Worm (Caenorhabditis elegans) whole organism, mixed stage, embryonic: ENCODE data around the gene pyk-2.

Source experiments
- lsy-2 ChIP-seq: fragments of 150-350 bp; optimal IDR thresholded peaks from 2 replicates; lab custom pipeline; 2014; ENCODE audit warnings: missing biosample characterization, missing genetic modification characterization
- pha-4 ChIP-seq: fragments of 150-350 bp; optimal IDR thresholded peaks from 2 replicates; lab custom pipeline; 2018; ENCODE audit warnings: missing biosample characterization, missing genetic modification reagents, missing genetic modification characterization
- sptf-1 ChIP-seq: sonication (generic microtip); optimal IDR thresholded peaks from 2 replicates; lab custom pipeline; 2017; ENCODE audit warnings: mild to moderate bottlenecking, missing genetic modification characterization, moderate library complexity, missing compliant biosample characterization
- tbx-8 ChIP-seq: fragments of 200-800 bp; sonication (Bioruptor generic); optimal IDR thresholded peaks from 2 replicates; lab custom pipeline; 2018; ENCODE audit warnings: mild to moderate bottlenecking, missing genetic modification characterization, moderate library complexity, missing compliant biosample characterization
- unc-39 ChIP-seq: fragments of 150-350 bp; optimal IDR thresholded peaks from 2 replicates; lab custom pipeline; 2014; ENCODE audit warnings: missing biosample characterization, missing genetic modification characterization
- unc-62 ChIP-seq: fragments of 150-350 bp; optimal IDR thresholded peaks from 2 replicates; lab custom pipeline; 2014; ENCODE audit warnings: missing biosample characterization, missing genetic modification reagents, missing genetic modification characterization

- TF ChIP-seq sptf-1 (no peak), unc-39 (tag; lab: Kevin White, UChicago) (no peak), pha-4 (no peak), unc-62 (GFP tag; lab: Kevin White, UChicago) (no peak), lsy-2 (tag; lab: Kevin White, UChicago) (no peak), tbx-8 (GFP tag; lab: Kevin White, UChicago) (no peak)
Observed at ce11 chrIV:10881230-10881629, 28.5 kb upstream of the pyk-2 start, which contains the start of gene F13E9.13.
